Worm (Caenorhabditis elegans) whole organism, L4 larva: Measurements from ENCODE around the gene ifbp-1.

Experiments used
- F10B5.3 ChIP-seq: sonication (generic microtip); optimal IDR thresholded peaks from 2 replicates; lab custom pipeline; 2016; ENCODE audit warnings: mild to moderate bottlenecking, missing genetic modification characterization, missing compliant biosample characterization
- aha-1 ChIP-seq: fragments of 150-350 bp; peaks from one replicate; lab custom pipeline; 2014; ENCODE audit warnings: missing biosample characterization, missing genetic modification characterization
- ama-1 ChIP-seq: fragments of 150-350 bp; optimal IDR thresholded peaks from 2 replicates; lab custom pipeline; 2014; ENCODE audit warnings: inconsistent platforms, mixed read lengths
- dpl-1 ChIP-seq: fragments of 150-350 bp; optimal IDR thresholded peaks from 2 replicates; lab custom pipeline; 2014; ENCODE audit warnings: missing biosample characterization, missing genetic modification reagents, missing genetic modification characterization
- lin-13 ChIP-seq: fragments of 150-350 bp; optimal IDR thresholded peaks from 2 replicates; lab custom pipeline; 2014; ENCODE audit warnings: missing biosample characterization, missing genetic modification reagents, missing genetic modification characterization
- lsy-2 ChIP-seq, 2 experiments: fragments of 150-350 bp in 1 of 2; sonication (generic microtip) in 1 of 2; optimal IDR thresholded peaks; 2 replicates each; lab custom pipeline; 2014 to 2017; ENCODE audit warnings: missing biosample characterization in 2 of 2, missing genetic modification characterization in 2 of 2
- pha-4 ChIP-seq, 2 experiments: fragments of 150-350 bp in 1 of 2; fragments of 200-800 bp in 1 of 2; sonication (Bioruptor generic) in 1 of 2; IDR thresholded peaks in 1 of 2; optimal IDR thresholded peaks in 1 of 2; 2 replicates each; pipeline versions ENCODE4 v1.3.6 to Lab custom; 2014 to 2022; ENCODE audit warnings: missing genetic modification characterization in 2 of 2, missing genetic modification reagents in 2 of 2, missing biosample characterization in 1 of 2, missing compliant biosample characterization in 1 of 2
- set-16 ChIP-seq: fragments of 200-800 bp; sonication (Bioruptor generic); IDR thresholded peaks from 2 replicates; pipeline ENCODE4 v1.3.6; 2022; ENCODE audit warnings: missing genetic modification reagents, missing genetic modification characterization, missing compliant biosample characterization
- skn-1 ChIP-seq: fragments of 150-350 bp; optimal IDR thresholded peaks from 2 replicates; lab custom pipeline; 2014; ENCODE audit warnings: missing biosample characterization, missing genetic modification characterization
- ztf-11 ChIP-seq: fragments of 150-350 bp; optimal IDR thresholded peaks from 2 replicates; lab custom pipeline; 2014; ENCODE audit warnings: missing biosample characterization, missing genetic modification characterization

DNA sequence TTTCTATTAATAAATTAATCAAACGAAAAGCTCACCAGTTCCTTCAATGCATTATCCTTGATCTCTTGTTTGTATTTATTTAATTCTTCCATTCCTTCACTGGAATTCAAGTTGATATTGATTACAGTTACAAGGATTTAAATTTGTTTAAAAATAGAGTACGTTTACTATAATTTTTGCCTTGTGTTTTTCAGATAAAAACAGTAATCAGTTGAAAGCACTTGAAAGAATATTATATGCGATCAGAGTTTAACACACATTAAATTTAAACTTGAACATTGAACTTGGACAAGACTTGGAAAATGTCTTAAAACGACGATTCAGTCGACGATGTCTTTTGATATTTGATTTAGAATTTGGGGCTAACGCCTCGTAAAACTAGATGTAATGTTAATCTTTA is 37.5 kb upstream of the ifbp-1 start, which contains the start of gene F53F1.6:
- no peak for TF ChIP-seq lin-13 (GFP tag; lab: Kevin White, UChicago)
- no peak for TF ChIP-seq pha-4 (GFP tag; IDR thresholded peaks at IDR 0.05; lab: Robert Waterston, UW)
- no peak for TF ChIP-seq pha-4 (tag; optimal IDR thresholded peaks at IDR 0.05; lab: Kevin White, UChicago)
- no peak for TF ChIP-seq ama-1 (lab: Kevin White, UChicago)
- no peak for TF ChIP-seq ztf-11
- no peak for TF ChIP-seq F10B5.3
- TF ChIP-seq skn-1, result no peak
- no peak for TF ChIP-seq aha-1
- TF ChIP-seq dpl-1 (GFP tag; lab: Kevin White, UChicago), result no peak
- no peak for TF ChIP-seq lsy-2 (tag; optimal IDR thresholded peaks at IDR 0.05; lab: Kevin White, UChicago)
- TF ChIP-seq set-16 (GFP tag; lab: Robert Waterston, UW), result no peak
